Worm (Caenorhabditis elegans): ENCODE data around the gene C31H1.1.

ce11 chrIV:5778342-5778741 lies 18.9 kb upstream of the C31H1.1 start:
- no peak for TF ChIP-seq ztf-11 (tag; optimal IDR thresholded peaks at IDR 0.05)
- TF ChIP-seq elt-1 (tag; optimal IDR thresholded peaks at IDR 0.05) = no peak
- TF ChIP-seq aly-2 (tag; optimal IDR thresholded peaks at IDR 0.05) = no peak
- TF ChIP-seq unc-62 (GFP tag; optimal IDR thresholded peaks at IDR 0.05) = no peak
- no peak for TF ChIP-seq fos-1 (tag; optimal IDR thresholded peaks at IDR 0.05)
- TF ChIP-seq nhr-237 (tag; optimal IDR thresholded peaks at IDR 0.05) = no peak
- peak in 1 of 3 experiments; percentile 64 for TF ChIP-seq elt-3 (tag; optimal IDR thresholded peaks at IDR 0.05)
- no peak for TF ChIP-seq nhr-77 (tag; optimal IDR thresholded peaks at IDR 0.05)
